Fruit fly (Drosophila melanogaster): ENCODE data around the gene dls.

DNA sequence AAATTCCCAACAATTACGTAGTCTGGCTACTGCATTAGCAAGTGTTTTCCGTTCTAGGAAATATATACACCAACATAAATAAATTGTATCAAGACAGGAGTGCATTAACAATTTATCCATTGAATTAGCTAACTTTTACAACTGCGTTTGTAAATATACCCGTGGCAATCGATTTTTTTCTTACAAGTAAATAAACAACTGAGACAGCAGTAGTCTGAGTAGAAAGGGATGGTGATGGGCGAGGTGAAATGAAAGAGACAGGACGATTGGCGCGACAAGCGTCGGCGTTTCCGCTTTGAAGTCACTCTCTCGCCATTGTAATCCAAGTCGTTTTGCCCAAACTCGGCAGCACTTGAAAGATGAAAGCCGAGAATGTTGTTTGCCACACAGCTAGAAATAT, 45.6 kb upstream of the dls start:
- no peak for TF ChIP-seq usp (GFP tag; optimal IDR thresholded peaks at IDR 0.05)
- no peak for TF ChIP-seq pan (optimal IDR thresholded peaks at IDR 0.05)
- no peak for TF ChIP-seq psq (optimal IDR thresholded peaks at IDR 0.05)
